Fruit fly (Drosophila melanogaster) whole organism, wandering third instar larva: ENCODE measurements around the gene CG7182.
A peak's percentile ranks its signal among the peaks of the same experiment; 100 is the strongest.

Experiments used
- Abd-B ChIP-seq: fragments of >200 bp; optimal IDR thresholded peaks from 2 replicates; lab custom pipeline; 2017; ENCODE audit warnings: missing biosample characterization, missing genetic modification characterization
- CG32264 ChIP-seq: fragments of 200-800 bp; sonication (Bioruptor generic); optimal IDR thresholded peaks from 2 replicates; lab custom pipeline; 2016; ENCODE audit warnings: missing biosample characterization, missing genetic modification characterization
- CG9705 ChIP-seq: fragments of 200-800 bp; sonication (Bioruptor generic); optimal IDR thresholded peaks from 2 replicates; lab custom pipeline; 2018; ENCODE audit warnings: missing biosample characterization, mild to moderate bottlenecking, missing genetic modification characterization
- CrebA ChIP-seq: fragments of 200-800 bp; sonication (Bioruptor generic); optimal IDR thresholded peaks from 2 replicates; lab custom pipeline; 2016; ENCODE audit warnings: missing biosample characterization, mild to moderate bottlenecking, missing genetic modification characterization, borderline replicate concordance
- Dfd ChIP-seq: fragments of >200 bp; optimal IDR thresholded peaks from 2 replicates; lab custom pipeline; 2017; ENCODE audit warnings: missing biosample characterization, missing genetic modification characterization
- Dif ChIP-seq: fragments of 200-275, 200-300 bp; sonication (Bioruptor generic); optimal IDR thresholded peaks from 2 replicates; lab custom pipeline; 2018; ENCODE audit warnings: missing biosample characterization, missing genetic modification characterization; ENCODE audit not compliant: partially characterized antibody
- GATAd ChIP-seq: sonication (Bioruptor generic); optimal IDR thresholded peaks from 2 replicates; lab custom pipeline; 2016; ENCODE audit warnings: missing biosample characterization, missing genetic modification characterization
- HLH106 ChIP-seq: fragments of 200-800 bp; optimal IDR thresholded peaks from 3 replicates; lab custom pipeline; 2019; ENCODE audit warnings: missing biosample characterization, mild to moderate bottlenecking, missing genetic modification characterization, moderate library complexity
- Hnf4 ChIP-seq: fragments of 200-800 bp; sonication (Bioruptor generic); optimal IDR thresholded peaks from 2 replicates; lab custom pipeline; 2016; ENCODE audit warnings: missing biosample characterization, mild to moderate bottlenecking, missing genetic modification characterization
- Hr78 ChIP-seq: fragments of >200 bp; optimal IDR thresholded peaks from 2 replicates; lab custom pipeline; 2017; ENCODE audit warnings: missing biosample characterization, missing genetic modification characterization
- Hr83 ChIP-seq: fragments of 200-300 bp; sonication (Bioruptor generic); optimal IDR thresholded peaks from 2 replicates; lab custom pipeline; 2016; ENCODE audit warnings: missing biosample characterization, mild to moderate bottlenecking, missing genetic modification characterization, moderate library complexity; ENCODE audit not compliant: poor library complexity, severe bottlenecking
- Jra ChIP-seq: sonication (Bioruptor generic); optimal IDR thresholded peaks from 2 replicates; lab custom pipeline; 2016; ENCODE audit warnings: missing biosample characterization, missing genetic modification characterization
- Mio ChIP-seq: sonication (Bioruptor generic); optimal IDR thresholded peaks from 2 replicates; lab custom pipeline; 2016; ENCODE audit warnings: missing biosample characterization, missing genetic modification characterization
- Myc ChIP-seq: fragments of >200 bp; optimal IDR thresholded peaks from 2 replicates; lab custom pipeline; 2017
- N ChIP-seq: fragments of >200 bp; optimal IDR thresholded peaks from 2 replicates; lab custom pipeline; 2018; ENCODE audit warnings: missing biosample characterization, missing external identifiers, missing genetic modification characterization
- OdsH ChIP-seq: fragments of 200-800 bp; sonication (Bioruptor generic); optimal IDR thresholded peaks from 2 replicates; lab custom pipeline; 2016; ENCODE audit warnings: missing biosample characterization, mild to moderate bottlenecking, missing genetic modification characterization
- Rel ChIP-seq, 2 experiments: fragments of 200-800 bp; sonication (Bioruptor generic) in 1 of 2; optimal IDR thresholded peaks; 2 replicates in 1 of 2; 3 replicates in 1 of 2; lab custom pipeline; 2016 to 2019; ENCODE audit warnings: mild to moderate bottlenecking in 2 of 2, missing biosample characterization in 2 of 2, missing genetic modification characterization in 2 of 2, moderate library complexity in 1 of 2
- Sp1 ChIP-seq: fragments of 200-800 bp; sonication (Bioruptor generic); optimal IDR thresholded peaks from 3 replicates; lab custom pipeline; 2019; ENCODE audit warnings: missing biosample characterization, mild to moderate bottlenecking, missing genetic modification characterization, moderate library complexity
- Vsx2 ChIP-seq: fragments of 200-300, 225-300 bp; sonication (Bioruptor generic); optimal IDR thresholded peaks from 2 replicates; lab custom pipeline; 2018; ENCODE audit warnings: missing biosample characterization, missing genetic modification characterization; ENCODE audit not compliant: partially characterized antibody
- br ChIP-seq: fragments of 200-800 bp; sonication (Bioruptor generic); optimal IDR thresholded peaks from 2 replicates; lab custom pipeline; 2016; ENCODE audit warnings: missing biosample characterization, missing genetic modification characterization
- brk ChIP-seq: fragments of 200-800 bp; sonication (Bioruptor generic); optimal IDR thresholded peaks from 2 replicates; lab custom pipeline; 2016; ENCODE audit warnings: missing biosample characterization, mild to moderate bottlenecking, missing genetic modification characterization
- dl ChIP-seq, 2 experiments: fragments of 175-275, 200-275 bp in 1 of 2; fragments of 200-275 bp in 1 of 2; sonication (Bioruptor generic); optimal IDR thresholded peaks; lab custom pipeline; 2018; ENCODE audit warnings: mild to moderate bottlenecking in 2 of 2, missing biosample characterization in 2 of 2, missing genetic modification characterization in 2 of 2, moderate library complexity in 2 of 2; ENCODE audit not compliant: partially characterized antibody in 2 of 2, insufficient read depth in 1 of 2
- dmrt93B ChIP-seq: fragments of 200-800 bp; sonication (Bioruptor generic); optimal IDR thresholded peaks from 2 replicates; lab custom pipeline; 2018; ENCODE audit warnings: missing biosample characterization, mild to moderate bottlenecking, missing genetic modification characterization
- dsf ChIP-seq: sonication (Bioruptor generic); optimal IDR thresholded peaks from 2 replicates; lab custom pipeline; 2016; ENCODE audit warnings: missing biosample characterization, missing genetic modification characterization, borderline replicate concordance
- ey ChIP-seq: fragments of 200-800 bp; sonication (Bioruptor generic); optimal IDR thresholded peaks from 2 replicates; lab custom pipeline; 2016; ENCODE audit warnings: missing biosample characterization, missing genetic modification characterization
- foxo ChIP-seq, 2 experiments: fragments of 200-800 bp; sonication (Bioruptor generic); optimal IDR thresholded peaks; 2 replicates in 1 of 2; 3 replicates in 1 of 2; lab custom pipeline; 2016 to 2017; ENCODE audit warnings: missing biosample characterization in 2 of 2, missing genetic modification characterization in 2 of 2
- fru ChIP-seq: fragments of 200-800 bp; sonication (Bioruptor generic); optimal IDR thresholded peaks from 3 replicates; lab custom pipeline; 2016; ENCODE audit warnings: missing biosample characterization, mild to moderate bottlenecking, missing genetic modification characterization
- h ChIP-seq: fragments of 200-800 bp; sonication (Bioruptor generic); optimal IDR thresholded peaks from 3 replicates; lab custom pipeline; 2016; ENCODE audit warnings: missing biosample characterization, mild to moderate bottlenecking, missing genetic modification characterization
- jim ChIP-seq: fragments of 175-275, 200-325 bp; sonication (Bioruptor generic); optimal IDR thresholded peaks from 2 replicates; lab custom pipeline; 2016; ENCODE audit warnings: missing biosample characterization, mild to moderate bottlenecking, missing genetic modification characterization
- lola ChIP-seq: fragments of >200 bp; optimal IDR thresholded peaks from 2 replicates; lab custom pipeline; 2017; ENCODE audit warnings: missing biosample characterization, missing genetic modification characterization
- pan ChIP-seq: fragments of >200 bp; optimal IDR thresholded peaks from 2 replicates; lab custom pipeline; 2017
- psq ChIP-seq: fragments of 200-800 bp; sonication (Bioruptor generic); optimal IDR thresholded peaks from 3 replicates; lab custom pipeline; 2017; ENCODE audit warnings: missing biosample characterization, mild to moderate bottlenecking, missing genetic modification characterization, moderate library complexity
- rgr ChIP-seq: fragments of 200-800 bp; sonication (Bioruptor generic); optimal IDR thresholded peaks from 3 replicates; lab custom pipeline; 2016; ENCODE audit warnings: missing biosample characterization, mild to moderate bottlenecking, missing genetic modification characterization
- sage ChIP-seq: fragments of 200-800 bp; sonication (Bioruptor generic); optimal IDR thresholded peaks from 2 replicates; lab custom pipeline; 2016; ENCODE audit warnings: missing biosample characterization, mild to moderate bottlenecking, missing genetic modification characterization
- sv ChIP-seq: fragments of 200-800 bp; sonication (Bioruptor generic); optimal IDR thresholded peaks from 3 replicates; lab custom pipeline; 2016; ENCODE audit warnings: missing biosample characterization, missing genetic modification characterization
- tai ChIP-seq: sonication (Bioruptor generic); optimal IDR thresholded peaks from 2 replicates; lab custom pipeline; 2016; ENCODE audit warnings: missing biosample characterization, missing genetic modification characterization
- usp ChIP-seq: fragments of >200 bp; optimal IDR thresholded peaks from 2 replicates; lab custom pipeline; 2017; ENCODE audit warnings: missing biosample characterization, missing genetic modification characterization
- woc ChIP-seq: sonication (Bioruptor generic); optimal IDR thresholded peaks from 2 replicates; lab custom pipeline; 2016; ENCODE audit warnings: missing biosample characterization, mild to moderate bottlenecking, missing genetic modification characterization

The CG7182 gene

dm6 chr3L:8346100-8346980 is at the start of gene CG7182, which contains the start of gene GAPcenA:
TSS of gene CG7182 (minus strand) at chr3L:8346382.
TSS of gene GAPcenA (plus strand) at chr3L:8346561.
- TF ChIP-seq N (GFP tag; lab: Kevin White, UChicago) (no peak), Dfd (GFP tag; lab: Kevin White, UChicago) (no peak), h (peak; percentile 76), Sp1 (GFP tag; lab: Kevin White, UChicago) (peak; percentile 82), dl (GFP tag; optimal IDR thresholded peaks at IDR 0.05; lab: Kevin White, UChicago; ENCODE audit: insufficient read depth in 1 of 2, partially characterized antibody in 2 of 2) (no peak), Hr83 (GFP tag; lab: Kevin White, UChicago) (peak; percentile 33), psq (peak; percentile 79), Hr78 (GFP tag; lab: Kevin White, UChicago) (no peak), CG9705 (GFP tag; lab: Kevin White, UChicago) (peak; percentile 64), HLH106 (peak; percentile 87), Dif (no peak), foxo (GFP tag; optimal IDR thresholded peaks at IDR 0.05; lab: Kevin White, UChicago) (peak in 1 of 2 experiments; percentile 85), sage (GFP tag; lab: Kevin White, UChicago) (no peak), CG32264 (no peak), ey (peak; percentile 37), dsf (GFP tag; lab: Kevin White, UChicago) (no peak), Mio (no peak), pan (lab: Kevin White, UChicago) (no peak), sv (no peak), OdsH (GFP tag; lab: Kevin White, UChicago) (peak; percentile 62), GATAd (GFP tag; lab: Kevin White, UChicago) (no peak), rgr (peak; percentile 80), Abd-B (GFP tag; lab: Kevin White, UChicago) (no peak), usp (GFP tag; lab: Kevin White, UChicago) (no peak), Rel (GFP tag; optimal IDR thresholded peaks at IDR 0.05; lab: Kevin White, UChicago) (no peak), Rel (tag; optimal IDR thresholded peaks at IDR 0.05; lab: Kevin White, UChicago) (peak; percentile 85), woc (GFP tag; lab: Kevin White, UChicago) (no peak), Hnf4 (GFP tag; lab: Kevin White, UChicago) (no peak), lola (no peak), brk (GFP tag; lab: Kevin White, UChicago) (no peak), Vsx2 (GFP tag; lab: Kevin White, UChicago) (no peak), CrebA (GFP tag; lab: Kevin White, UChicago) (no peak), br (peak; percentile 49), dmrt93B (GFP tag; lab: Kevin White, UChicago) (peak; percentile 72), Jra (GFP tag; lab: Kevin White, UChicago) (peak; percentile 62), tai (GFP tag; lab: Kevin White, UChicago) (no peak), jim (GFP tag; lab: Kevin White, UChicago) (no peak), Myc (lab: Kevin White, UChicago) (no peak), fru (peak; percentile 75)

dm6 chr3L:8395630-8396168 is 49.5 kb upstream of the CG7182 start, which contains the start of gene CG7120:
TSS of gene CG7120 (plus strand) at chr3L:8396000.
- TF ChIP-seq sage (GFP tag; lab: Kevin White, UChicago) (no peak), h (peak; percentile 57), fru (peak; percentile 51), HLH106 (peak; percentile 57), pan (lab: Kevin White, UChicago) (no peak), usp (GFP tag; lab: Kevin White, UChicago) (no peak), foxo (GFP tag; optimal IDR thresholded peaks at IDR 0.05; lab: Kevin White, UChicago) (peak in 1 of 2 experiments; percentile 51)
